Worm (Caenorhabditis elegans) whole organism, dauer: ENCODE results near the gene str-121.
"Not testable (repeated sequence)": the region's sequence is repeated elsewhere in the genome, so short reads cannot be mapped to it uniquely, and the experiment has no call there.

Source experiments
- unc-62 ChIP-seq: sonication (generic microtip); optimal IDR thresholded peaks from 2 replicates; lab custom pipeline; 2017; ENCODE audit warnings: missing biosample characterization, missing genetic modification reagents, missing genetic modification characterization

Gene str-121

ce11 chrV:246097-246496 is 8.4 kb downstream of the str-121 start, which contains the start of gene kin-34:
Gene kin-34, minus strand, starts transcription at chrV:246197.
- TF ChIP-seq unc-62 (GFP tag; lab: Kevin White, UChicago), result no peak

ce11 chrV:242518-242917 is 12.0 kb downstream of the str-121 start, which contains the start of gene R02C2.7:
Gene R02C2.7, minus strand, starts transcription at chrV:242618.
- TF ChIP-seq unc-62 (GFP tag; lab: Kevin White, UChicago), result no peak

DNA sequence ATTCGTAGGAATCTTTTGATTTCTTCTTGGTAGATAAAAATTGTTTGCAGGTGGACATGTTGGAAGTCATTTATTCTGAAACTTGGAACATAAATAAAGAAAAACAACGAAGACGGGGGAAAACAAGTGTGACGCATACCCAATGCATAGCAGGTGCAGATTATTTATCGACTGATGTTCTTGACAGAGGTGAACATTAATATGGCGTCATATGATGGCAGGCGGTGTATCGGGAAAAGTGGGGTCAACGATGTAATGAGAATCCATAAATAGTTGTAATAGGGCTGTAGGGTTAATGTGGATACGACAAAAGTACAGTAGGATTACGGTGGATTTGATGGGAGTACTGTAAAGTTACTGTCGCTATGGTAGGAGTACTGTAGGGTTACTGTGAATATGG is 14.2 kb downstream of the str-121 start, which contains the start of gene txt-2:
Gene txt-2, minus strand, starts transcription at position 214 of the 400 bp plus-strand sequence.
- no peak for TF ChIP-seq unc-62 (GFP tag; lab: Kevin White, UChicago)

DNA sequence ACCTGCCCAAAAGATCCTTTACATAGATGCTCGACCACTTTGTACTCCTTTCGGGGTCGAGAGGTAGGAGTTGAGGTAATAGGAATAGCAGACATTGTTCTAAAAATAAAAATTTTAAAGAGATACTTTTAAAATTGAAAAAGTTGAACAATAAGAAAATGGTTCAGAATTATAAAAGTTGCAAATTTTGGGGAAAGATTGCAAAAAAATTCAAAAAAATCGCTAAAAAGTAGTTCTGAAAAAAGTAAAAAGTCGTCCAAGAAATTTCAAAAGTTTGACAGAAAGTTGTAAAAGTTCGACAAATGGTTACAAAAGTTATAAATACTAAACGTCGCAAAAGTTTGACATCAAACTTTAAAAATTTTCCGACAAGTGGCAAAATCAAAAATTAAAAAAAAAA is 16.4 kb downstream of the str-121 start, which contains the start of gene R02C2.1:
Gene R02C2.1, minus strand, starts transcription at position 101 of the 400 bp plus-strand sequence.
- TF ChIP-seq unc-62 (GFP tag; lab: Kevin White, UChicago), result no peak

ce11 chrV:237012-237411 is 17.5 kb downstream of the str-121 start:
- TF ChIP-seq unc-62 (GFP tag; lab: Kevin White, UChicago), result no peak

DNA sequence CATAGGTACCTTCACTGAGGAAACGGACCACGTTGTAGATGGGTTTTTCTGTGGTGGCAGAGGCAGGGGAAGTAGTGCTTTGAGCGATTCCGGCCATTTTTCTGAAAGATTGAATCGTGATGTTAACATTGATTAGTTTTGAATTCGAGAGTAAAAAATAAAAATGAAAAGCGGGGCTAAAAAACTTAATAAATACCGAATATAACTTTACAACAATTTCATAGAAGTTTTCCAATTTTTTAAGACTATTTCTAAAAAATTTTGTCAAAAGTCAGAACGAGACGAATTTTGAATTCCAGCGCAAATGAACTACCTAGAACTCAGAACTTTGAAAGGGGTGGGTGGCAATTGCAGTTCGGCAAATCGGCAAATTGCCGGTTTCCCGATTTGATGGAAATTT is 19.9 kb downstream of the str-121 start, which contains the start of gene kin-33:
Gene kin-33, minus strand, starts transcription at position 101 of the 400 bp plus-strand sequence.
- no peak for TF ChIP-seq unc-62 (GFP tag; lab: Kevin White, UChicago)

- TF ChIP-seq unc-62 (GFP tag; lab: Kevin White, UChicago), result no peak
Observed at ce11 chrV:219632-220031, 34.9 kb downstream of the str-121 start, which contains the start of gene srh-80. Gene srh-80, plus strand, starts transcription at chrV:219932.

DNA sequence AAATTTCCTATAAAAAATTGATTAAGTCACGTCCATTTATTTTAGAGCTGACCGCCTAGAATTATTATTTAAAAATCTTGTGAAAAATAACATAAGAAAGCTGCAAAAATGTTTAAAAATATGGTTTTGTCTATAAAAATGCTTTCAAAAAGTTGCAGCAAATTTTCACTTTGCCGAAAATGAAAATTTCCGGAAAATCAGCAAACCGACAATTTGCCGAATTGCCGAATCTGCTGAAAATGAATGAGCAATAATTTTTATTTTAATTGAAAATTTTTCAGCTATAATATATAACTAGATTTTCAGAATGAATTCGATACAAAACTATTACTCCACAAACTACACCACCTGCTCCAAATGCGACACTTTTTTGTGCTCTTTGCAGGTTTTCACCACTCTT is 37.6 kb downstream of the str-121 start, which contains the start of gene srh-78:
Gene srh-78, plus strand, starts transcription at position 301 of the 400 bp plus-strand sequence.
- no peak for TF ChIP-seq unc-62 (GFP tag; lab: Kevin White, UChicago)

ce11 chrV:215697-216096 is 38.8 kb downstream of the str-121 start:
- no peak for TF ChIP-seq unc-62 (GFP tag; lab: Kevin White, UChicago)

ce11 chrV:212687-213086 is 41.8 kb downstream of the str-121 start, which contains the start of gene DC2.5:
Gene DC2.5, minus strand, starts transcription at chrV:212787.
- not testable (repeated sequence) for TF ChIP-seq unc-62 (GFP tag; lab: Kevin White, UChicago)

ce11 chrV:211388-212168 is 42.9 kb downstream of the str-121 start:
- TF ChIP-seq unc-62 (GFP tag; lab: Kevin White, UChicago), result no peak

DNA sequence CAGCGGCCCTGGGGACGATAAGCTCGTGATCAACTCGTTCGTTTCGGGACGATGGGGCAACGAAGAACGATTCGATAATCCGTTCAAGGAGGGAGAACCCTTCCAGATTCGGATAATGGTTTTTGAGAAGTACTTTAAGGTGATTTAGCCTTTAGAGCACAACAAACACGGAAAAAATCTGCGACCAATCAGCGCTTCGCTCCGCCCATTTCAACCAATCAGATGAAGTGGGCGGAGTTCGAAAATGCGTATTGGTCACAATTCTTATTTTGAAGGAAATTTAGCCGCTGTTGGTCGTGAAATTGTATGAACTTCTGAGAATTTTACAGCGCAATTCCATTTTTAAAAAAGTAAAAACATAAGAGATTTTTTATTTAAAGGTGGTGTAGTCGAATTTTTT is 47.7 kb downstream of the str-121 start:
- TF ChIP-seq unc-62 (GFP tag; lab: Kevin White, UChicago), result no peak

DNA sequence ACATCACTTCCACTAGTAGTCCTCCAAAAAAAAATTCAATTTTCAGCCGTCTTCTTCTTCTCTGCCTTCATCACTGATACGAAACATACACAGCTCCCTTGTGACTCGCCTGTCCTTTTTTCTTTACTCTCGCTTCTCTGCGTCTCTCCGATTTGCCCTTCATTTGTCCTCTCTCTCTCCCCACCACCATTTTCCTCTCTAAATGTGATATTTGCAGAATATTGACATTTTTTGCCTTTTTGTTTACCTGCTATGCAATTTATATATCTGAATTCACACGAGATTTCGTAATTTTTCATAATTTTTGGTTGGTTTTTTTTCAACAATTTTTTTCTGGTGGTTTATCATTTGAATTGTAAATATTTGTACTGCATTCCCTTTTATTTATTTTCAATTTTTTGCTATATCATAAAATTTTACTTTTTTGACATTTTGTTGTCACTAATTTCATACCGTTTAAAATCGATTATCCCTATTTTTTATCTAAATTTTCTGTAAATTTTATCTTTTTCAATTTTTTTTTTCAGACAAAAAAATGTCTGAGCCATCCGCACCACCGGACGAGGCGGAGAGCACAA is 50.5 kb downstream of the str-121 start, which contains the start of gene lec-12:
Gene lec-12, plus strand, starts transcription at position 528 of the 578 bp plus-strand sequence.
- TF ChIP-seq unc-62 (GFP tag; lab: Kevin White, UChicago), result no peak
